Fruit fly (Drosophila melanogaster) whole organism, embryonic: ENCODE measurements around the gene Vps2.

Experiments
- ATbp ChIP-seq: fragments of 200-800 bp; sonication (Bioruptor generic); optimal IDR thresholded peaks from 2 replicates; lab custom pipeline; 2017; ENCODE audit warnings: missing biosample characterization, mild to moderate bottlenecking, missing genetic modification characterization, missing genetic modification reagents
- Bteb2 ChIP-seq: fragments of 200-800 bp; sonication (Bioruptor generic); optimal IDR thresholded peaks from 2 replicates; lab custom pipeline; 2016; ENCODE audit warnings: missing biosample characterization, missing genetic modification characterization
- CG10274 ChIP-seq: fragments of 200-800 bp; sonication (Bioruptor generic); optimal IDR thresholded peaks from 3 replicates; lab custom pipeline; 2017; ENCODE audit warnings: missing biosample characterization, mild to moderate bottlenecking, missing genetic modification characterization
- CG10462 ChIP-seq: fragments of 200-800 bp; sonication (Bioruptor generic); optimal IDR thresholded peaks from 2 replicates; lab custom pipeline; 2016; ENCODE audit warnings: missing biosample characterization, missing genetic modification characterization
- CG13123 ChIP-seq: fragments of 200-800 bp; sonication (Bioruptor generic); optimal IDR thresholded peaks from 2 replicates; lab custom pipeline; 2016; ENCODE audit warnings: missing biosample characterization, missing genetic modification characterization
- CG13287 ChIP-seq: fragments of 200-800 bp; sonication (Bioruptor generic); IDR thresholded peaks from 2 replicates; pipeline ENCODE4 v1.3.6; 2022; ENCODE audit warnings: missing biosample characterization, missing genetic modification characterization; ENCODE audit not compliant: partially characterized antibody
- CG13624 ChIP-seq: fragments of 200-800 bp; sonication (Bioruptor generic); optimal IDR thresholded peaks from 2 replicates; lab custom pipeline; 2016; ENCODE audit warnings: missing biosample characterization, missing genetic modification characterization
- CG14667 ChIP-seq: fragments of 200-800 bp; sonication (Bioruptor generic); IDR thresholded peaks from 2 replicates; pipeline ENCODE4 v1.3.6; 2022; ENCODE audit warnings: missing biosample characterization, missing genetic modification characterization
- CG1603 ChIP-seq: fragments of 200-800 bp; sonication (Bioruptor generic); optimal IDR thresholded peaks from 2 replicates; lab custom pipeline; 2019; ENCODE audit warnings: missing biosample characterization, mild to moderate bottlenecking, missing genetic modification characterization, moderate library complexity
- CG17359 ChIP-seq: fragments of 200-800 bp; sonication (Bioruptor generic); optimal IDR thresholded peaks from 3 replicates; lab custom pipeline; 2018; ENCODE audit warnings: missing biosample characterization, mild to moderate bottlenecking, missing genetic modification characterization, moderate library complexity
- CG18619 ChIP-seq: fragments of 200-800 bp; sonication (Bioruptor generic); optimal IDR thresholded peaks from 3 replicates; lab custom pipeline; 2017; ENCODE audit warnings: missing biosample characterization, mild to moderate bottlenecking, missing genetic modification characterization
- CG30403 ChIP-seq: fragments of 200-800 bp; sonication (Bioruptor generic); optimal IDR thresholded peaks from 3 replicates; lab custom pipeline; 2016; ENCODE audit warnings: missing biosample characterization, missing genetic modification characterization
- CG31441 ChIP-seq: fragments of 200-800 bp; sonication (Bioruptor generic); IDR thresholded peaks from 2 replicates; pipeline ENCODE4 v1.3.6; 2022; ENCODE audit warnings: missing biosample characterization, missing genetic modification characterization
- CG33213 ChIP-seq: fragments of 200-800 bp; sonication (Bioruptor generic); optimal IDR thresholded peaks from 3 replicates; lab custom pipeline; 2016; ENCODE audit warnings: missing biosample characterization, missing genetic modification characterization
- CG34224 ChIP-seq: fragments of 200-800 bp; sonication (Bioruptor generic); IDR thresholded peaks from 3 replicates; pipeline ENCODE4 v1.3.6; 2022; ENCODE audit warnings: missing biosample characterization, missing genetic modification characterization; ENCODE audit not compliant: partially characterized antibody
- CG3847 ChIP-seq: fragments of 200-800 bp; sonication (Bioruptor generic); IDR thresholded peaks from 2 replicates; pipeline ENCODE4 v1.3.6; 2022; ENCODE audit warnings: missing biosample characterization, missing genetic modification characterization
- CG4707 ChIP-seq: fragments of 200-800 bp; sonication (Bioruptor generic); optimal IDR thresholded peaks from 2 replicates; lab custom pipeline; 2018; ENCODE audit warnings: missing biosample characterization, mild to moderate bottlenecking, missing genetic modification characterization, moderate library complexity
- CG7786 ChIP-seq: fragments of 200-800 bp; sonication (Bioruptor generic); optimal IDR thresholded peaks from 2 replicates; lab custom pipeline; 2016; ENCODE audit warnings: missing biosample characterization, missing genetic modification characterization
- CG7987 ChIP-seq: fragments of 200-800 bp; sonication (Bioruptor generic); optimal IDR thresholded peaks from 2 replicates; lab custom pipeline; 2018; ENCODE audit warnings: missing biosample characterization, mild to moderate bottlenecking, missing genetic modification characterization, moderate library complexity
- CG8089 ChIP-seq: fragments of 200-800 bp; sonication (Bioruptor generic); optimal IDR thresholded peaks from 3 replicates; lab custom pipeline; 2016; ENCODE audit warnings: missing biosample characterization, missing genetic modification characterization
- CG9817 ChIP-seq: fragments of 200-800 bp; sonication (Bioruptor generic); optimal IDR thresholded peaks from 2 replicates; lab custom pipeline; 2018; ENCODE audit warnings: missing biosample characterization, mild to moderate bottlenecking, missing genetic modification characterization, moderate library complexity
- Dad ChIP-seq: fragments of 200-800 bp; sonication (Bioruptor generic); optimal IDR thresholded peaks from 3 replicates; lab custom pipeline; 2016; ENCODE audit warnings: missing biosample characterization, missing genetic modification characterization
- HHEX ChIP-seq: fragments of 200-800 bp; sonication (Bioruptor generic); optimal IDR thresholded peaks from 3 replicates; lab custom pipeline; 2017; ENCODE audit warnings: missing biosample characterization, mild to moderate bottlenecking, missing genetic modification characterization, missing genetic modification reagents
- MESR4 ChIP-seq: fragments of 200-800 bp; sonication (Bioruptor generic); optimal IDR thresholded peaks from 2 replicates; lab custom pipeline; 2018; ENCODE audit warnings: missing biosample characterization, mild to moderate bottlenecking, missing genetic modification characterization, moderate library complexity
- MTF-1 ChIP-seq: fragments of 200-800 bp; sonication (Bioruptor generic); optimal IDR thresholded peaks from 2 replicates; lab custom pipeline; 2018; ENCODE audit warnings: missing biosample characterization, mild to moderate bottlenecking, missing genetic modification characterization, borderline replicate concordance
- NFAT ChIP-seq: fragments of 200-800 bp; sonication (Bioruptor generic); IDR thresholded peaks from 2 replicates; pipeline ENCODE4 v1.3.6; 2022; ENCODE audit warnings: missing biosample characterization, missing genetic modification characterization
- PHDP ChIP-seq: fragments of 200-800 bp; sonication (Bioruptor generic); optimal IDR thresholded peaks from 3 replicates; lab custom pipeline; 2018; ENCODE audit warnings: missing biosample characterization, mild to moderate bottlenecking, missing genetic modification characterization, moderate library complexity
- Six4 ChIP-seq: fragments of 200-800 bp; sonication (Bioruptor generic); optimal IDR thresholded peaks from 2 replicates; lab custom pipeline; 2016; ENCODE audit warnings: missing biosample characterization, missing genetic modification characterization
- Tbp ChIP-seq: fragments of >200 bp; optimal IDR thresholded peaks from 2 replicates; lab custom pipeline; 2018; ENCODE audit warnings: missing biosample characterization, missing genetic modification characterization
- bsh ChIP-seq, 2 experiments: fragments of 200-800 bp; sonication (Bioruptor generic); optimal IDR thresholded peaks; 2 replicates each; lab custom pipeline; 2017 to 2018; ENCODE audit warnings: mild to moderate bottlenecking in 2 of 2, missing biosample characterization in 2 of 2, missing genetic modification characterization in 2 of 2, moderate library complexity in 1 of 2
- chm ChIP-seq: fragments of 200-800 bp; sonication (Bioruptor generic); IDR thresholded peaks from 2 replicates; pipeline ENCODE4 v1.3.6; 2022; ENCODE audit warnings: missing biosample characterization, missing genetic modification characterization
- corto ChIP-seq: fragments of 200-800 bp; sonication (Bioruptor generic); optimal IDR thresholded peaks from 2 replicates; lab custom pipeline; 2016; ENCODE audit warnings: missing biosample characterization, mild to moderate bottlenecking, missing genetic modification characterization, moderate library complexity
- dpn ChIP-seq, 2 experiments: fragments of 200-800 bp; sonication (Bioruptor generic); optimal IDR thresholded peaks; 3 replicates each; lab custom pipeline; 2016; ENCODE audit warnings: missing biosample characterization in 2 of 2, missing genetic modification characterization in 2 of 2
- ewg ChIP-seq: fragments of 200-800 bp; sonication (Bioruptor generic); optimal IDR thresholded peaks from 3 replicates; lab custom pipeline; 2017; ENCODE audit warnings: mild to moderate bottlenecking, missing biosample characterization, missing genetic modification reagents, missing genetic modification characterization
- grau ChIP-seq: fragments of 200-800 bp; optimal IDR thresholded peaks from 3 replicates; lab custom pipeline; 2019; ENCODE audit warnings: missing biosample characterization, mild to moderate bottlenecking, missing genetic modification characterization, moderate library complexity
- ind ChIP-seq: fragments of 200-800 bp; sonication (Bioruptor generic); optimal IDR thresholded peaks from 3 replicates; lab custom pipeline; 2016; ENCODE audit warnings: missing biosample characterization, missing genetic modification characterization
- lab ChIP-seq: fragments of 200-800 bp; sonication (Bioruptor generic); optimal IDR thresholded peaks from 3 replicates; lab custom pipeline; 2017; ENCODE audit warnings: missing biosample characterization, missing genetic modification characterization, mild to moderate bottlenecking, moderate library complexity, missing genetic modification reagents
- mld ChIP-seq: fragments of 200-800 bp; sonication (Bioruptor generic); IDR thresholded peaks from 3 replicates; pipeline ENCODE4 v1.3.6; 2022; ENCODE audit warnings: missing biosample characterization, missing genetic modification characterization; ENCODE audit not compliant: partially characterized antibody
- otp ChIP-seq: fragments of 200-800 bp; sonication (Bioruptor generic); IDR thresholded peaks from 3 replicates; pipeline ENCODE4, ENCODE4 v1.3.6; 2022; ENCODE audit warnings: missing biosample characterization, missing genetic modification characterization
- schlank ChIP-seq: fragments of 200-800 bp; sonication (Bioruptor generic); optimal IDR thresholded peaks from 2 replicates; lab custom pipeline; 2018; ENCODE audit warnings: missing biosample characterization, mild to moderate bottlenecking, missing genetic modification characterization
- sd ChIP-seq: fragments of 200-800 bp; sonication (Bioruptor generic); optimal IDR thresholded peaks from 3 replicates; lab custom pipeline; 2018; ENCODE audit warnings: missing biosample characterization, mild to moderate bottlenecking, missing genetic modification characterization, moderate library complexity
- sens ChIP-seq: fragments of 200-800 bp; sonication (Bioruptor generic); peaks from one replicate; lab custom pipeline; 2016; ENCODE audit warnings: missing biosample characterization, missing genetic modification characterization
- slou ChIP-seq: fragments of 200-800 bp; sonication (Bioruptor generic); optimal IDR thresholded peaks from 3 replicates; lab custom pipeline; 2016; ENCODE audit warnings: missing biosample characterization, missing genetic modification characterization
- slp2 ChIP-seq: fragments of 200-800 bp; sonication (Bioruptor generic); optimal IDR thresholded peaks from 2 replicates; lab custom pipeline; 2016; ENCODE audit warnings: missing biosample characterization, missing genetic modification characterization
- stc ChIP-seq: fragments of 200-800 bp; sonication (Bioruptor generic); IDR thresholded peaks from 2 replicates; pipeline ENCODE4 v1.3.6; 2022; ENCODE audit warnings: missing biosample characterization, missing genetic modification characterization
- tio ChIP-seq: fragments of 200-800 bp; sonication (Bioruptor generic); optimal IDR thresholded peaks from 2 replicates; lab custom pipeline; 2017; ENCODE audit warnings: missing biosample characterization, missing genetic modification characterization, inconsistent platforms
- tna ChIP-seq: fragments of 200-800 bp; sonication (Bioruptor generic); IDR thresholded peaks from 2 replicates; pipeline ENCODE4 v1.3.6; 2022; ENCODE audit warnings: missing biosample characterization, missing genetic modification characterization; ENCODE audit not compliant: partially characterized antibody
- unc-4 ChIP-seq: fragments of 200-800 bp; sonication (Bioruptor generic); IDR thresholded peaks from 2 replicates; pipeline ENCODE4 v1.3.6; 2022; ENCODE audit warnings: missing biosample characterization, missing genetic modification characterization; ENCODE audit not compliant: partially characterized antibody

Gene Vps2

DNA sequence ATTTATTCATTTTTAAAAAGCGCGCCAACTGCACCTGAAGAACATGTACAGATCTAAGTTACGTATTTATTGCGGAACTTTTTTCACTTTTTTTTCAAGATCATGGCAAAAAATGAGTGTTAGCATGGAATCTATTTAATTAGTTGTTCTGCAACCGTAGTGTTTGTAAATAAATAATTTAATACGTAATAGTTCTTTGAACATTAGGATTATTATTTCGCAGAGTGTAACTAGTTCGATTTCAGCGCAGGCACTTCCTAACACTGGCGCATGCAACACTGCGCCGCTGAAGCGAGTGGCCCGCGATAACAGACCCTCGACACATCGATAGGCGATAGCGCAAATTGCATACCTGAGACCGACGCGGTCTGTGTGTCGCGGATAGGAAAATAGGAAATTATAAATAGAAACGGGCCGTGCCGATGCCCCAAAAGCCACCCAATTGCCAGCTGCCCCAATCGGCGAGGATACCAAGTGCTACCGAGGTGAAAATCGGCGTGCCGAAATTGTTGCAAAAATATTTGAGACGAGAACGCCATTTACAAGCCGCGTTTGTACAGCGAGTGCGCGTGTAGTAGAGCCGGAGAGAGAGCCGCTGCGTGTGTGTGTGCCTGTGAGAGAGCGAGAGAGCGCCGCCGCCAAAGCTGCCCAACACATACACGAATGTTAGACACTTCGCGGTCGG, 11.1 kb upstream of the Vps2 start, which contains the start of gene gro (continued):
- TF ChIP-seq CG4707 (GFP tag; lab: Kevin White, UChicago) (no peak), CG3847 (GFP tag; lab: Robert Waterston, UW) (peak; percentile 86), Tbp (GFP tag; lab: Kevin White, UChicago) (no peak), CG33213 (peak; percentile 77), MESR4 (peak; percentile 83), CG7987 (peak; percentile 82), Six4 (GFP tag; lab: Kevin White, UChicago) (peak; percentile 52), ATbp (GFP tag; lab: Kevin White, UChicago) (no peak), CG30403 (GFP tag; lab: Kevin White, UChicago) (peak; percentile 81), grau (tag; lab: Kevin White, UChicago) (peak; percentile 61), HHEX (GFP tag; lab: Kevin White, UChicago) (peak; percentile 68), NFAT (GFP tag; lab: Robert Waterston, UW) (peak; percentile 82), CG13624 (GFP tag; lab: Kevin White, UChicago) (peak; percentile 87), stc (GFP tag; lab: Robert Waterston, UW) (peak; percentile 49; the same call in 1 of the 2 replicates), CG9817 (tag; lab: Kevin White, UChicago) (peak; percentile 75), CG7786 (GFP tag; lab: Kevin White, UChicago) (peak; percentile 74), bsh (GFP tag; optimal IDR thresholded peaks at IDR 0.05; lab: Kevin White, UChicago) (peak in 1 of 2 experiments; percentile 64), sens (GFP tag; lab: Kevin White, UChicago) (peak; percentile 95), schlank (peak; percentile 42), MTF-1 (GFP tag; lab: Kevin White, UChicago) (peak; percentile 30), CG10274 (no peak), corto (GFP tag; lab: Kevin White, UChicago) (peak; percentile 19), Dad (GFP tag; lab: Kevin White, UChicago) (peak; percentile 66), dpn (GFP tag; optimal IDR thresholded peaks at IDR 0.05; lab: Kevin White, UChicago) (peak; percentile 74 to 83), tna (GFP tag; lab: Robert Waterston, UW) (peak; percentile 77), CG1603 (peak; percentile 87), CG18619 (peak; percentile 26), Bteb2 (GFP tag; lab: Kevin White, UChicago) (peak; percentile 68), slou (GFP tag; lab: Kevin White, UChicago) (peak; percentile 65), otp (GFP tag; lab: Robert Waterston, UW) (peak; percentile 59; the same call in 1 of the 3 replicates), ewg (GFP tag; lab: Kevin White, UChicago) (peak; percentile 89), CG34224 (GFP tag; lab: Robert Waterston, UW) (peak; percentile 80), CG8089 (GFP tag; lab: Kevin White, UChicago) (peak; percentile 21), unc-4 (GFP tag; lab: Robert Waterston, UW) (peak; percentile 74), mld (GFP tag; lab: Robert Waterston, UW) (peak; percentile 68), tio (GFP tag; lab: Kevin White, UChicago) (peak; percentile 19), CG14667 (peak; percentile 34; the same call in 1 of the 2 replicates), chm (GFP tag; lab: Robert Waterston, UW) (peak; percentile 82; the same call in 1 of the 2 replicates), CG13123 (GFP tag; lab: Kevin White, UChicago) (peak; percentile 49), CG13287 (GFP tag; lab: Robert Waterston, UW) (peak; percentile 83), slp2 (GFP tag; lab: Kevin White, UChicago) (peak; percentile 67), ind (GFP tag; lab: Kevin White, UChicago) (peak; percentile 59), PHDP (tag; lab: Kevin White, UChicago) (peak; percentile 21), lab (GFP tag; lab: Kevin White, UChicago) (peak; percentile 82), CG10462 (GFP tag; lab: Kevin White, UChicago) (peak; percentile 68), CG17359 (tag; lab: Kevin White, UChicago) (peak; percentile 52), CG31441 (no peak), sd (tag; lab: Kevin White, UChicago) (peak; percentile 45)
